Worm (Caenorhabditis elegans) whole organism, early embryonic: ENCODE results near the gene F26F12.3.

ENCODE experiments used
- F13C5.2 ChIP-seq: sonication (generic microtip); optimal IDR thresholded peaks from 2 replicates; lab custom pipeline; 2017; ENCODE audit warnings: mild to moderate bottlenecking, missing genetic modification characterization, inconsistent platforms, missing compliant biosample characterization
- ama-1 ChIP-seq: fragments of 150-350 bp; optimal IDR thresholded peaks from 2 replicates; lab custom pipeline; 2014
- ets-7 ChIP-seq: sonication (generic microtip); optimal IDR thresholded peaks from 2 replicates; lab custom pipeline; 2016; ENCODE audit warnings: missing genotype, missing genetic modification characterization, missing compliant biosample characterization
- flt-1 ChIP-seq: fragments of 200-800 bp; sonication (Bioruptor generic); IDR thresholded peaks from 2 replicates; pipeline ENCODE4 v1.3.6; 2022; ENCODE audit warnings: missing genetic modification characterization, missing compliant biosample characterization
- hmbx-1 ChIP-seq: sonication (generic microtip); optimal IDR thresholded peaks from 2 replicates; lab custom pipeline; 2016; ENCODE audit warnings: mild to moderate bottlenecking, missing genetic modification characterization, missing compliant biosample characterization
- scrt-1 ChIP-seq: fragments of 200-800 bp; sonication (Bioruptor generic); IDR thresholded peaks from 2 replicates; pipeline ENCODE4 v1.3.6; 2022; ENCODE audit warnings: missing genetic modification characterization, missing compliant biosample characterization
- sea-1 ChIP-seq: fragments of 200-800 bp; sonication (Bioruptor generic); conservative IDR thresholded peaks from 2 replicates; pipeline ENCODE4 v1.3.6; 2022; ENCODE audit warnings: missing genetic modification characterization, missing compliant biosample characterization
- tbx-11 ChIP-seq: fragments of 200-800 bp; sonication (Bioruptor generic); IDR thresholded peaks from 2 replicates; pipeline ENCODE4 v1.3.6; 2022; ENCODE audit warnings: missing genetic modification characterization, missing compliant biosample characterization

DNA sequence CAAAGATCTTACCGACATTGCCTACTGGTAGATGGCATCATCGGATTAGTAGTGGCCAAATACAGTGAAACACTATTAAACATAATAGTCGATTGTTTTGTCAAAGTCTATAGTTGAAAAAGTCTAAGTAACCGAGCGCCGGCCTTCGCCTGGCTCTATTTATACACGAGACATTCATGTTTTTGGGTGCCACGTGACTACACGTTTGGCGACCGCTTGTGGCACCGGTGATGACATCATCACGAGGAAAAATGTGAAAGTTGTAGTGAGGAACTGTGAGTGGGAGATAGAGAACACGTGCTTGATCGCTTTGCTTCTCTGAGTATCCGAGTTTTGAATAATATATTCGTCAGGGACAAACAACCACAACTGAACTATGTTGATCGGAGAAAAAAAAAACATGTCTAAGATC lies 1.2 kb downstream of the F26F12.3 start:
- TF ChIP-seq ets-7 (tag; lab: Kevin White, UChicago), result no peak
- no peak for TF ChIP-seq flt-1 (GFP tag; lab: Robert Waterston, UW)
- no peak for TF ChIP-seq scrt-1 (GFP tag; lab: Robert Waterston, UW)
- no peak for TF ChIP-seq sea-1 (GFP tag; lab: Robert Waterston, UW)
- no peak for TF ChIP-seq ama-1 (lab: Kevin White, UChicago)
- no peak for TF ChIP-seq hmbx-1 (tag; lab: Kevin White, UChicago)
- no peak for TF ChIP-seq F13C5.2 (tag; lab: Kevin White, UChicago)
- no peak for TF ChIP-seq tbx-11
